Worm (Caenorhabditis elegans) whole organism, L2 larva: ENCODE measurements around the gene nspa-10.

Source experiments
- aly-2 ChIP-seq: fragments of 150-350 bp; optimal IDR thresholded peaks from 2 replicates; lab custom pipeline; 2014; ENCODE audit warnings: missing biosample characterization, missing genetic modification characterization
- nhr-25 ChIP-seq: fragments of 150-350 bp; sonication (generic microtip); optimal IDR thresholded peaks from 3 replicates; lab custom pipeline; 2014; ENCODE audit warnings: missing biosample characterization, missing genetic modification characterization
- zag-1 ChIP-seq: fragments of 150-350 bp; optimal IDR thresholded peaks from 2 replicates; lab custom pipeline; 2014; ENCODE audit warnings: missing biosample characterization, missing genetic modification characterization

DNA sequence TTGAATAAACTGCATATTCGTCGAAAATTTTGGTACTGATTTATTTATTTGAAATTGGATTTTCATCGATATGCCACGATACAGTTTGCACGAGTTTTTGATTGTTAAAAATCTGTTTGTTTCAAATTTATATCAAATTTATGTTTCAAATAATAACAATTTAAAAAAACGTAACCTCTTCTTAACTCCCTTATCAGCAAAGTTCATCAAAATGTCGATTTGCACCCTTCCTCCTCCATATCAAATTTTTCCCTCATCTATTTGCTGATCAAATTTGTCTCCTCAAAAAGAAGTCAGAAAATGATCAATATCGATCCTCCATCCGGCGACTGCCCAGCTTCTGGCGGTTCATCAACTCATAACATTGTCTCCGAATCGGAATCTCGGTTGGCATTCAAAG lies 39.2 kb downstream of the nspa-10 start, which contains the start of gene ssp-33:
- TF ChIP-seq nhr-25 (tag; lab: Kevin White, UChicago) (no peak), zag-1 (tag; lab: Kevin White, UChicago) (no peak), aly-2 (tag; lab: Kevin White, UChicago) (no peak)
